Worm (Caenorhabditis elegans) whole organism, L1 larva: Measurements from ENCODE around the gene ZK856.7.

Source experiments
- C16A3.4 ChIP-seq: fragments of 150-350 bp; optimal IDR thresholded peaks from 2 replicates; lab custom pipeline; 2014; ENCODE audit warnings: missing biosample characterization, missing genetic modification characterization
- Y116A8C.19 ChIP-seq: sonication (generic microtip); optimal IDR thresholded peaks from 2 replicates; lab custom pipeline; 2016; ENCODE audit warnings: missing compliant biosample characterization, missing genetic modification characterization, borderline replicate concordance
- blmp-1 ChIP-seq: fragments of 150-350 bp; optimal IDR thresholded peaks from 2 replicates; lab custom pipeline; 2014; ENCODE audit warnings: missing biosample characterization, missing genetic modification characterization
- ceh-63 ChIP-seq: fragments of 200-800 bp; sonication (Bioruptor generic); optimal IDR thresholded peaks from 2 replicates; lab custom pipeline; 2018; ENCODE audit warnings: mild to moderate bottlenecking, missing genetic modification characterization, missing compliant biosample characterization
- ceh-90 ChIP-seq: sonication (generic microtip); optimal IDR thresholded peaks from 2 replicates; lab custom pipeline; 2016; ENCODE audit warnings: missing genetic modification characterization, missing compliant biosample characterization
- ces-1 ChIP-seq: fragments of 150-350 bp; optimal IDR thresholded peaks from 2 replicates; lab custom pipeline; 2014; ENCODE audit warnings: missing biosample characterization, missing genetic modification reagents, missing genetic modification characterization
- dpl-1 ChIP-seq, 3 experiments: fragments of 150-350 bp in 2 of 3; sonication (generic microtip) in 1 of 3; optimal IDR thresholded peaks; 2 replicates each; lab custom pipeline; 2014 to 2017; ENCODE audit warnings: missing biosample characterization in 3 of 3, missing genetic modification characterization in 3 of 3, missing genetic modification reagents in 3 of 3
- efl-1 ChIP-seq, 4 experiments: fragments of 150-350 bp; optimal IDR thresholded peaks in 3 of 4; peaks in 1 of 4; 1 replicate in 1 of 4; 2 replicates in 3 of 4; lab custom pipeline; 2014; ENCODE audit warnings: missing biosample characterization in 2 of 4, missing genetic modification characterization in 2 of 4, missing genetic modification reagents in 2 of 4
- efl-3 ChIP-seq: fragments of 200-800 bp; sonication (Bioruptor generic); optimal IDR thresholded peaks from 2 replicates; lab custom pipeline; 2018; ENCODE audit warnings: mild to moderate bottlenecking, missing genetic modification characterization, missing compliant biosample characterization
- elt-2 ChIP-seq: sonication (generic microtip); optimal IDR thresholded peaks from 2 replicates; lab custom pipeline; 2016; ENCODE audit warnings: missing genetic modification characterization, mild to moderate bottlenecking, inconsistent platforms, missing compliant biosample characterization, missing genetic modification reagents
- fkh-10 ChIP-seq: sonication (generic microtip); optimal IDR thresholded peaks from 2 replicates; lab custom pipeline; 2017; ENCODE audit warnings: missing biosample characterization, missing genetic modification reagents, missing genetic modification characterization
- grh-1 ChIP-seq: fragments of 200-800 bp; sonication (Bioruptor generic); IDR thresholded peaks from 2 replicates; pipeline ENCODE4 v1.3.6; 2022; ENCODE audit warnings: missing genetic modification reagents, missing genetic modification characterization, missing compliant biosample characterization
- hlh-4 ChIP-seq: sonication (generic microtip); optimal IDR thresholded peaks from 2 replicates; lab custom pipeline; 2016; ENCODE audit warnings: mild to moderate bottlenecking, missing genetic modification characterization, missing compliant biosample characterization
- hpl-2 ChIP-seq: fragments of 150-350 bp; optimal IDR thresholded peaks from 2 replicates; lab custom pipeline; 2014; ENCODE audit warnings: missing biosample characterization, missing genetic modification reagents, missing genetic modification characterization
- irx-1 ChIP-seq: sonication (generic microtip); optimal IDR thresholded peaks from 2 replicates; lab custom pipeline; 2016; ENCODE audit warnings: missing genetic modification characterization, missing compliant biosample characterization
- jun-1 ChIP-seq: fragments of 150-350 bp; optimal IDR thresholded peaks from 2 replicates; lab custom pipeline; 2014; ENCODE audit warnings: missing biosample characterization, missing genetic modification reagents, missing genetic modification characterization
- lin-14 ChIP-seq: fragments of 200-800 bp; sonication (Bioruptor generic); optimal IDR thresholded peaks from 2 replicates; lab custom pipeline; 2018; ENCODE audit warnings: mild to moderate bottlenecking, missing genetic modification characterization, moderate library complexity, missing compliant biosample characterization
- lin-35 ChIP-seq, 2 experiments: fragments of 150-350 bp; optimal IDR thresholded peaks; 2 replicates each; lab custom pipeline; 2014; ENCODE audit warnings: missing biosample characterization in 2 of 2, missing genetic modification characterization in 2 of 2, missing genetic modification reagents in 2 of 2
- lin-39 ChIP-seq: fragments of 150-350 bp; optimal IDR thresholded peaks from 2 replicates; lab custom pipeline; 2014; ENCODE audit warnings: missing biosample characterization, missing genetic modification reagents, missing genetic modification characterization
- lir-3 ChIP-seq: sonication (generic microtip); optimal IDR thresholded peaks from 2 replicates; lab custom pipeline; 2016; ENCODE audit warnings: mild to moderate bottlenecking, missing genetic modification characterization, moderate library complexity, missing compliant biosample characterization; ENCODE audit not compliant: poor library complexity
- mab-9 ChIP-seq: fragments of 200-800 bp; sonication (Bioruptor generic); IDR thresholded peaks from 2 replicates; pipeline ENCODE4 v1.3.6; 2022; ENCODE audit warnings: missing genetic modification reagents, missing genetic modification characterization, missing compliant biosample characterization
- mef-2 ChIP-seq: fragments of 150-350 bp; optimal IDR thresholded peaks from 2 replicates; lab custom pipeline; 2014; ENCODE audit warnings: missing biosample characterization, missing genetic modification characterization
- mep-1 ChIP-seq: fragments of 150-350 bp; optimal IDR thresholded peaks from 2 replicates; lab custom pipeline; 2014; ENCODE audit warnings: missing biosample characterization, missing genetic modification characterization
- nhr-19 ChIP-seq: fragments of 200-800 bp; sonication (Bioruptor generic); conservative IDR thresholded peaks from 2 replicates; pipeline ENCODE4 v1.3.6; 2022; ENCODE audit warnings: missing genetic modification characterization, missing compliant biosample characterization
- nhr-20 ChIP-seq: sonication (generic microtip); optimal IDR thresholded peaks from 2 replicates; lab custom pipeline; 2016; ENCODE audit warnings: mild to moderate bottlenecking, missing genetic modification characterization, missing compliant biosample characterization
- nhr-47 ChIP-seq: sonication (generic microtip); optimal IDR thresholded peaks from 2 replicates; lab custom pipeline; 2016; ENCODE audit warnings: mild to moderate bottlenecking, missing genetic modification characterization, moderate library complexity, missing compliant biosample characterization
- nhr-71 ChIP-seq: sonication (generic microtip); optimal IDR thresholded peaks from 2 replicates; lab custom pipeline; 2016; ENCODE audit warnings: mild to moderate bottlenecking, missing genetic modification characterization, moderate library complexity, missing compliant biosample characterization
- nhr-84 ChIP-seq: sonication (generic microtip); optimal IDR thresholded peaks from 2 replicates; lab custom pipeline; 2017; ENCODE audit warnings: missing biosample characterization, missing genetic modification characterization
- nhr-90 ChIP-seq: sonication (generic microtip); optimal IDR thresholded peaks from 2 replicates; lab custom pipeline; 2016; ENCODE audit warnings: mild to moderate bottlenecking, missing genetic modification characterization, missing compliant biosample characterization; ENCODE audit not compliant: poor library complexity
- pax-3 ChIP-seq: fragments of 200-800 bp; sonication (Bioruptor generic); optimal IDR thresholded peaks from 2 replicates; lab custom pipeline; 2018; ENCODE audit warnings: mild to moderate bottlenecking, missing genetic modification characterization, moderate library complexity, missing compliant biosample characterization
- pqm-1 ChIP-seq: sonication (generic microtip); optimal IDR thresholded peaks from 3 replicates; lab custom pipeline; 2017; ENCODE audit warnings: missing biosample characterization, missing genetic modification characterization
- snpc-4 ChIP-seq: fragments of 150-350 bp; optimal IDR thresholded peaks from 2 replicates; lab custom pipeline; 2014; ENCODE audit warnings: missing biosample characterization, missing genetic modification characterization
- snu-23 ChIP-seq: sonication (generic microtip); optimal IDR thresholded peaks from 2 replicates; lab custom pipeline; 2016; ENCODE audit warnings: missing genetic modification characterization, missing compliant biosample characterization
- sox-4 ChIP-seq: sonication (generic microtip); optimal IDR thresholded peaks from 2 replicates; lab custom pipeline; 2016; ENCODE audit warnings: missing genetic modification characterization, missing compliant biosample characterization
- sptf-1 ChIP-seq: fragments of 150-350 bp; optimal IDR thresholded peaks from 2 replicates; lab custom pipeline; 2014; ENCODE audit warnings: missing biosample characterization, missing genetic modification characterization
- sup-37 ChIP-seq: fragments of 200-800 bp; sonication (Bioruptor generic); optimal IDR thresholded peaks from 2 replicates; lab custom pipeline; 2018; ENCODE audit warnings: mild to moderate bottlenecking, missing genetic modification characterization, missing compliant biosample characterization
- swsn-7 ChIP-seq: sonication (generic microtip); optimal IDR thresholded peaks from 2 replicates; lab custom pipeline; 2016; ENCODE audit warnings: missing genetic modification characterization, missing compliant biosample characterization
- tbx-2 ChIP-seq: sonication (generic microtip); optimal IDR thresholded peaks from 2 replicates; lab custom pipeline; 2016; ENCODE audit warnings: missing genetic modification characterization, missing compliant biosample characterization
- tlp-1 ChIP-seq: fragments of 150-350 bp; optimal IDR thresholded peaks from 2 replicates; lab custom pipeline; 2014; ENCODE audit warnings: missing biosample characterization, missing genetic modification characterization
- unc-62 ChIP-seq: fragments of 150-350 bp; optimal IDR thresholded peaks from 2 replicates; lab custom pipeline; 2014; ENCODE audit warnings: missing biosample characterization, missing genetic modification reagents, missing genetic modification characterization
- unc-86 ChIP-seq: sonication (generic microtip); optimal IDR thresholded peaks from 2 replicates; lab custom pipeline; 2016; ENCODE audit warnings: missing genetic modification characterization, missing compliant biosample characterization
- vab-15 ChIP-seq: sonication (generic microtip); optimal IDR thresholded peaks from 2 replicates; lab custom pipeline; 2017; ENCODE audit warnings: missing genotype, mild to moderate bottlenecking, missing genetic modification characterization, missing compliant biosample characterization
- xbp-1 ChIP-seq: sonication (generic microtip); optimal IDR thresholded peaks from 2 replicates; lab custom pipeline; 2016; ENCODE audit warnings: missing genetic modification characterization, missing compliant biosample characterization
- ztf-4 ChIP-seq: fragments of 150-350 bp; optimal IDR thresholded peaks from 2 replicates; lab custom pipeline; 2014; ENCODE audit warnings: missing biosample characterization, missing genetic modification characterization

The ZK856.7 gene

ce11 chrV:10224619-10225018 is 22.7 kb downstream of the ZK856.7 start:
- peak; percentile 2 for TF ChIP-seq elt-2 (tag; lab: Kevin White, UChicago)
- TF ChIP-seq ceh-63 (GFP tag; lab: Kevin White, UChicago): no peak
- TF ChIP-seq pqm-1: no peak
- no peak for TF ChIP-seq ces-1 (GFP tag; lab: Kevin White, UChicago)
- TF ChIP-seq nhr-20 (tag; lab: Kevin White, UChicago): no peak

- TF ChIP-seq mep-1 (tag; lab: Kevin White, UChicago): no peak
- no peak for TF ChIP-seq C16A3.4 (tag; lab: Kevin White, UChicago)
- no peak for TF ChIP-seq blmp-1 (tag; lab: Kevin White, UChicago)
- no peak for TF ChIP-seq sox-4 (tag; lab: Kevin White, UChicago)
- no peak for TF ChIP-seq grh-1
- TF ChIP-seq hpl-2: no peak
- no peak for TF ChIP-seq nhr-84
- TF ChIP-seq Y116A8C.19 (tag; lab: Kevin White, UChicago): no peak
- no peak for TF ChIP-seq efl-3 (GFP tag; lab: Kevin White, UChicago)
- TF ChIP-seq lir-3 (tag; lab: Kevin White, UChicago): no peak
- TF ChIP-seq lin-14: no peak
- no peak for TF ChIP-seq snu-23 (GFP tag; lab: Kevin White, UChicago)
- no peak for TF ChIP-seq mab-9 (GFP tag; lab: Robert Waterston, UW)
- TF ChIP-seq sptf-1: no peak
- TF ChIP-seq ceh-90 (tag; lab: Kevin White, UChicago): no peak
- no peak for TF ChIP-seq lin-39 (tag; lab: Kevin White, UChicago)
- no peak for TF ChIP-seq tlp-1
- no peak for TF ChIP-seq unc-86 (tag; lab: Kevin White, UChicago)
- no peak for TF ChIP-seq lin-35 (GFP tag; optimal IDR thresholded peaks at IDR 0.05; lab: Kevin White, UChicago)
- TF ChIP-seq dpl-1 (GFP tag; optimal IDR thresholded peaks at IDR 0.05; lab: Kevin White, UChicago): no peak
These were observed 23.7 kb downstream of the ZK856.7 start, which contains the start of gene daf-36 for ce11 chrV:10225610-10226009. daf-36 (minus strand) TSS chrV:10225710.

ce11 chrV:10227333-10227732 is 25.4 kb downstream of the ZK856.7 start, which contains the start of gene ttr-19:
ttr-19 (minus strand) TSS chrV:10227433.
- no peak for TF ChIP-seq fkh-10 (GFP tag; lab: Kevin White, UChicago)
- TF ChIP-seq ceh-90 (tag; lab: Kevin White, UChicago): no peak
- TF ChIP-seq snu-23 (GFP tag; lab: Kevin White, UChicago): no peak
- no peak for TF ChIP-seq swsn-7 (tag; lab: Kevin White, UChicago)
- TF ChIP-seq mep-1 (tag; lab: Kevin White, UChicago): no peak
- TF ChIP-seq xbp-1 (tag; lab: Kevin White, UChicago): no peak
- TF ChIP-seq efl-1 (optimal IDR thresholded peaks at IDR 0.05; lab: Kevin White, UChicago): no peak
- TF ChIP-seq efl-1 (GFP tag; optimal IDR thresholded peaks at IDR 0.05 in 1 of 2; lab: Kevin White, UChicago): no peak
- no peak for TF ChIP-seq unc-86 (tag; lab: Kevin White, UChicago)
- TF ChIP-seq sup-37 (GFP tag; lab: Kevin White, UChicago): no peak
- no peak for TF ChIP-seq irx-1 (tag; lab: Kevin White, UChicago)
- no peak for TF ChIP-seq elt-2 (tag; lab: Kevin White, UChicago)
- no peak for TF ChIP-seq vab-15 (tag; lab: Kevin White, UChicago)
- TF ChIP-seq mef-2: no peak
- TF ChIP-seq pax-3 (tag; lab: Kevin White, UChicago): no peak
- no peak for TF ChIP-seq nhr-20 (tag; lab: Kevin White, UChicago)
- TF ChIP-seq lin-14: no peak
- TF ChIP-seq hlh-4 (tag; lab: Kevin White, UChicago): no peak

- TF ChIP-seq snpc-4 (tag; lab: Kevin White, UChicago): no peak
- no peak for TF ChIP-seq nhr-19 (GFP tag; lab: Robert Waterston, UW)
- no peak for TF ChIP-seq grh-1
- TF ChIP-seq nhr-47 (tag; lab: Kevin White, UChicago): no peak
- no peak for TF ChIP-seq hpl-2
- TF ChIP-seq nhr-71 (tag; lab: Kevin White, UChicago): no peak
- no peak for TF ChIP-seq ztf-4
- TF ChIP-seq nhr-90: no peak
- no peak for TF ChIP-seq efl-3 (GFP tag; lab: Kevin White, UChicago)
- no peak for TF ChIP-seq unc-62 (GFP tag; lab: Kevin White, UChicago)
- no peak for TF ChIP-seq tbx-2 (tag; lab: Kevin White, UChicago)
- no peak for TF ChIP-seq dpl-1 (GFP tag; optimal IDR thresholded peaks at IDR 0.05; lab: Kevin White, UChicago)
- TF ChIP-seq swsn-7 (tag; lab: Kevin White, UChicago): no peak
- no peak for TF ChIP-seq jun-1
- no peak for TF ChIP-seq snu-23 (GFP tag; lab: Kevin White, UChicago)
- no peak for TF ChIP-seq pax-3 (tag; lab: Kevin White, UChicago)
These were observed 26.5 kb downstream of the ZK856.7 start, which contains the start of gene fipr-4 for ce11 chrV:10228360-10228759. fipr-4 (minus strand) TSS chrV:10228460.
